Fruit fly (Drosophila melanogaster) whole organism, embryonic: ENCODE measurements around the gene BORCS5.

Source experiments
- Blimp-1 ChIP-seq: fragments of 200-800 bp; sonication (Bioruptor generic); optimal IDR thresholded peaks from 3 replicates; lab custom pipeline; 2018; ENCODE audit warnings: missing biosample characterization, missing genetic modification characterization, mild to moderate bottlenecking, moderate library complexity, missing genetic modification reagents
- CG10274 ChIP-seq: fragments of 200-800 bp; sonication (Bioruptor generic); optimal IDR thresholded peaks from 3 replicates; lab custom pipeline; 2017; ENCODE audit warnings: missing biosample characterization, mild to moderate bottlenecking, missing genetic modification characterization
- CG10321 ChIP-seq: fragments of 200-800 bp; sonication (Bioruptor generic); IDR thresholded peaks from 2 replicates; pipeline ENCODE4 v1.3.6; 2022; ENCODE audit warnings: missing biosample characterization, missing genetic modification characterization
- CG10366 ChIP-seq: fragments of 200-800 bp; sonication (Bioruptor generic); IDR thresholded peaks from 2 replicates; pipeline ENCODE4 v1.3.6; 2022; ENCODE audit warnings: missing biosample characterization, missing genetic modification characterization
- CG11085 ChIP-seq: fragments of 200-800 bp; sonication (Bioruptor generic); IDR thresholded peaks from 2 replicates; pipeline ENCODE4 v1.3.6; 2022; ENCODE audit warnings: missing biosample characterization, missing genetic modification characterization
- CG11695 ChIP-seq: fragments of 200-800 bp; sonication (Bioruptor generic); IDR thresholded peaks from 3 replicates; pipeline ENCODE4 v1.3.6; 2022; ENCODE audit warnings: missing biosample characterization, missing genetic modification characterization
- CG12769 ChIP-seq: fragments of 200-800 bp; sonication (Bioruptor generic); optimal IDR thresholded peaks from 2 replicates; lab custom pipeline; 2019; ENCODE audit warnings: missing biosample characterization, mild to moderate bottlenecking, missing genetic modification characterization, moderate library complexity
- CG13894 ChIP-seq: fragments of 200-800 bp; sonication (Bioruptor generic); optimal IDR thresholded peaks from 3 replicates; lab custom pipeline; 2018; ENCODE audit warnings: missing biosample characterization, mild to moderate bottlenecking, missing genetic modification characterization, moderate library complexity
- CG14441 ChIP-seq: fragments of 200-800 bp; sonication (Bioruptor generic); IDR thresholded peaks from 2 replicates; pipeline ENCODE4 v1.3.6; 2022; ENCODE audit warnings: missing biosample characterization, missing genetic modification characterization
- CG15269 ChIP-seq: fragments of 200-800 bp; sonication (Bioruptor generic); optimal IDR thresholded peaks from 2 replicates; lab custom pipeline; 2018; ENCODE audit warnings: missing biosample characterization, mild to moderate bottlenecking, missing genetic modification characterization, moderate library complexity
- CG17186 ChIP-seq: fragments of 200-800 bp; sonication (Bioruptor generic); optimal IDR thresholded peaks from 3 replicates; lab custom pipeline; 2017; ENCODE audit warnings: missing biosample characterization, missing genetic modification reagents, missing genetic modification characterization
- CG17328 ChIP-seq: fragments of 200-800 bp; sonication (Bioruptor generic); IDR thresholded peaks from 2 replicates; pipeline ENCODE4 v1.3.6; 2022; ENCODE audit warnings: missing biosample characterization, missing genetic modification characterization
- CG17912 ChIP-seq: fragments of 200-800 bp; sonication (Bioruptor generic); optimal IDR thresholded peaks from 2 replicates; lab custom pipeline; 2018; ENCODE audit warnings: missing biosample characterization, mild to moderate bottlenecking, missing genetic modification characterization
- CG30020 ChIP-seq: fragments of 200-800 bp; optimal IDR thresholded peaks from 2 replicates; lab custom pipeline; 2019; ENCODE audit warnings: missing biosample characterization, mild to moderate bottlenecking, missing genetic modification characterization, moderate library complexity
- CG31365 ChIP-seq: fragments of 200-800 bp; sonication (Bioruptor generic); optimal IDR thresholded peaks from 2 replicates; lab custom pipeline; 2018; ENCODE audit warnings: missing biosample characterization, mild to moderate bottlenecking, missing genetic modification characterization
- CG3281 ChIP-seq: fragments of 200-800 bp; sonication (Bioruptor generic); optimal IDR thresholded peaks from 3 replicates; lab custom pipeline; 2017; ENCODE audit warnings: missing biosample characterization, mild to moderate bottlenecking, missing genetic modification characterization
- CG3407 ChIP-seq: fragments of 200-800 bp; sonication (Bioruptor generic); optimal IDR thresholded peaks from 2 replicates; lab custom pipeline; 2018; ENCODE audit warnings: missing biosample characterization, mild to moderate bottlenecking, missing genetic modification characterization
- CG34376 ChIP-seq: fragments of 200-800 bp; sonication (Bioruptor generic); optimal IDR thresholded peaks from 2 replicates; lab custom pipeline; 2018; ENCODE audit warnings: missing biosample characterization, mild to moderate bottlenecking, missing genetic modification characterization
- CG4282 ChIP-seq: fragments of 200-800 bp; sonication (Bioruptor generic); optimal IDR thresholded peaks from 2 replicates; lab custom pipeline; 2016; ENCODE audit warnings: missing biosample characterization, missing genetic modification characterization
- CG4617 ChIP-seq: fragments of 200-800 bp; sonication (Bioruptor generic); optimal IDR thresholded peaks from 3 replicates; lab custom pipeline; 2016; ENCODE audit warnings: missing biosample characterization, missing genetic modification characterization, borderline replicate concordance
- CG5953 ChIP-seq: fragments of 200-800 bp; sonication (Bioruptor generic); IDR thresholded peaks from 2 replicates; pipeline ENCODE4 v1.3.6; 2022; ENCODE audit warnings: missing biosample characterization, missing genetic modification characterization
- CG7928 ChIP-seq: fragments of 200-800 bp; sonication (Bioruptor generic); optimal IDR thresholded peaks from 2 replicates; lab custom pipeline; 2017; ENCODE audit warnings: missing biosample characterization, mild to moderate bottlenecking, missing genetic modification characterization
- CG9932 ChIP-seq: fragments of 200-800 bp; sonication (Bioruptor generic); IDR thresholded peaks from 2 replicates; pipeline ENCODE4 v1.3.6; 2022; ENCODE audit warnings: missing biosample characterization, missing genetic modification characterization
- CHES-1-like ChIP-seq: fragments of 200-800 bp; sonication (Bioruptor generic); optimal IDR thresholded peaks from 2 replicates; lab custom pipeline; 2016; ENCODE audit warnings: missing biosample characterization, missing genetic modification characterization
- Eip74EF ChIP-seq, 2 experiments: fragments of 200-800 bp in 1 of 2; fragments of >200 bp in 1 of 2; sonication (Bioruptor generic) in 1 of 2; optimal IDR thresholded peaks; 2 replicates each; lab custom pipeline; 2017 to 2019; ENCODE audit warnings: missing biosample characterization in 2 of 2, missing genetic modification characterization in 2 of 2, mild to moderate bottlenecking in 1 of 2, moderate library complexity in 1 of 2
- Hr39 ChIP-seq: fragments of >200 bp; optimal IDR thresholded peaks from 2 replicates; lab custom pipeline; 2017
- Hsf ChIP-seq: fragments of 200-800 bp; sonication (Bioruptor generic); optimal IDR thresholded peaks from 3 replicates; lab custom pipeline; 2016; ENCODE audit warnings: missing biosample characterization, missing genetic modification characterization
- Lhr ChIP-seq: fragments of 200-800 bp; sonication (Bioruptor generic); optimal IDR thresholded peaks from 3 replicates; lab custom pipeline; 2017; ENCODE audit warnings: mild to moderate bottlenecking, missing biosample characterization, missing genetic modification reagents, missing genetic modification characterization
- Lpt ChIP-seq: fragments of >200 bp; optimal IDR thresholded peaks from 2 replicates; lab custom pipeline; 2018; ENCODE audit warnings: missing biosample characterization, missing genetic modification characterization
- Nf-YA ChIP-seq: fragments of 200-800 bp; sonication (Bioruptor generic); IDR thresholded peaks from 2 replicates; pipeline ENCODE4 v1.3.6; 2022; ENCODE audit warnings: missing biosample characterization, missing genetic modification characterization
- Nf-YB ChIP-seq: fragments of 200-800 bp; sonication (Bioruptor generic); optimal IDR thresholded peaks from 3 replicates; lab custom pipeline; 2019; ENCODE audit warnings: missing biosample characterization, mild to moderate bottlenecking, missing genetic modification characterization, moderate library complexity
- PHDP ChIP-seq: fragments of 200-800 bp; sonication (Bioruptor generic); optimal IDR thresholded peaks from 3 replicates; lab custom pipeline; 2018; ENCODE audit warnings: missing biosample characterization, mild to moderate bottlenecking, missing genetic modification characterization, moderate library complexity
- Ravus ChIP-seq: fragments of 200-800 bp; sonication (Bioruptor generic); IDR thresholded peaks from 2 replicates; pipeline ENCODE4 v1.3.6; 2022; ENCODE audit warnings: missing biosample characterization, missing genetic modification characterization
- Sin3A ChIP-seq: fragments of >200 bp; optimal IDR thresholded peaks from 2 replicates; lab custom pipeline; 2018
- Six4 ChIP-seq: fragments of 200-800 bp; sonication (Bioruptor generic); optimal IDR thresholded peaks from 2 replicates; lab custom pipeline; 2016; ENCODE audit warnings: missing biosample characterization, missing genetic modification characterization
- Stat92E ChIP-seq, 3 experiments: fragments of >200 bp in 2 of 3; fragments of 200-800 bp in 1 of 3; sonication (Bioruptor generic) in 1 of 3; optimal IDR thresholded peaks; 2 replicates each; lab custom pipeline; 2017 to 2019; ENCODE audit warnings: missing biosample characterization in 3 of 3, missing genetic modification characterization in 3 of 3, mild to moderate bottlenecking in 1 of 3, moderate library complexity in 1 of 3
- Tbp ChIP-seq: fragments of >200 bp; optimal IDR thresholded peaks from 2 replicates; lab custom pipeline; 2018; ENCODE audit warnings: missing biosample characterization, missing genetic modification characterization
- ase ChIP-seq: fragments of 200-800 bp; sonication (Bioruptor generic); IDR thresholded peaks from 3 replicates; pipeline ENCODE4 v1.3.6; 2022; ENCODE audit warnings: missing biosample characterization, missing genetic modification characterization
- cato ChIP-seq: fragments of 200-800 bp; sonication (Bioruptor generic); optimal IDR thresholded peaks from 2 replicates; lab custom pipeline; 2016; ENCODE audit warnings: missing biosample characterization, missing genetic modification characterization, borderline replicate concordance
- fd102C ChIP-seq: fragments of 200-800 bp; sonication (Bioruptor generic); optimal IDR thresholded peaks from 2 replicates; lab custom pipeline; 2018; ENCODE audit warnings: missing biosample characterization, mild to moderate bottlenecking, missing genetic modification characterization, moderate library complexity
- fd3F ChIP-seq: fragments of 200-800 bp; sonication (Bioruptor generic); optimal IDR thresholded peaks from 2 replicates; lab custom pipeline; 2018; ENCODE audit warnings: missing biosample characterization, mild to moderate bottlenecking, missing genetic modification characterization, moderate library complexity
- ham ChIP-seq: fragments of 200-800 bp; sonication (Bioruptor generic); IDR thresholded peaks from 2 replicates; pipeline ENCODE4 v1.3.6; 2022; ENCODE audit warnings: missing biosample characterization, missing genetic modification characterization
- hth ChIP-seq: fragments of >200 bp; optimal IDR thresholded peaks from 2 replicates; lab custom pipeline; 2017; ENCODE audit warnings: inconsistent platforms
- lmd ChIP-seq: fragments of 200-800 bp; sonication (Bioruptor generic); IDR thresholded peaks from 2 replicates; pipeline ENCODE4 v1.3.6; 2022; ENCODE audit warnings: missing biosample characterization, missing genetic modification characterization
- mld ChIP-seq: fragments of 200-800 bp; sonication (Bioruptor generic); IDR thresholded peaks from 3 replicates; pipeline ENCODE4 v1.3.6; 2022; ENCODE audit warnings: missing biosample characterization, missing genetic modification characterization; ENCODE audit not compliant: partially characterized antibody
- nmo ChIP-seq: fragments of 200-800 bp; sonication (Bioruptor generic); optimal IDR thresholded peaks from 2 replicates; lab custom pipeline; 2018; ENCODE audit warnings: missing biosample characterization, mild to moderate bottlenecking, missing genetic modification characterization, moderate library complexity
- peb ChIP-seq: fragments of 200-800 bp; sonication (Bioruptor generic); IDR thresholded peaks from 2 replicates; pipeline ENCODE4 v1.3.6; 2022; ENCODE audit warnings: missing biosample characterization, missing genetic modification characterization
- slou ChIP-seq: fragments of 200-800 bp; sonication (Bioruptor generic); optimal IDR thresholded peaks from 3 replicates; lab custom pipeline; 2016; ENCODE audit warnings: missing biosample characterization, missing genetic modification characterization
- tap ChIP-seq: fragments of 200-800 bp; optimal IDR thresholded peaks from 3 replicates; lab custom pipeline; 2019; ENCODE audit warnings: missing biosample characterization, mild to moderate bottlenecking, missing genetic modification characterization, moderate library complexity
- vfl ChIP-seq: fragments of 200-800 bp; sonication (Bioruptor generic); optimal IDR thresholded peaks from 2 replicates; lab custom pipeline; 2016; ENCODE audit warnings: missing biosample characterization, missing genetic modification characterization
- wor ChIP-seq: fragments of 200-800 bp; sonication (Bioruptor generic); IDR thresholded peaks from 2 replicates; pipeline ENCODE4 v1.3.6; 2022; ENCODE audit warnings: missing biosample characterization, missing genetic modification characterization

The BORCS5 gene

DNA sequence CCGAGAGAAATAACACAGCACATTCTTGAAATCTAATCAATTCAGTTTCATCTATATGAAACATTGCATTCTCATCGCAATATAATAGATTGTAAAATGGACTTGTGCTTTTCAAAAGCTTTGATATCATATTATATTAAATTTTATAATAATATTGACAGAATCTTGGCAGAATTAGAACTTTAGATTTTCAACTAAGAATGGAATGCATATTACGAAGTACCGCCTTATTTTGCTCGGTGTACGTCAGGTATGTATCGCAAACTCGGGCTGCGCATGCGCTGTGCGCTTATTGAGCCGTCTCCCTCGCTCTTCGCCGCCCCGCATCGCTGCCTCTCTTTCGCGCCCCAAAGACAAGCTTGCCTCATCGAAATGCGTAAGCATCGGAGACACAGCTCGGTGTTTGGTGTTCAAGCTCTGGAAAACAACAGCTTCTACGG, 42.6 kb upstream of the BORCS5 start (continued):
- TF ChIP-seq CG10366 (GFP tag; lab: Robert Waterston, UW) = peak; percentile 74
- TF ChIP-seq CG7928 = peak; percentile 57
- TF ChIP-seq cato = peak; percentile 29
- TF ChIP-seq Six4 (GFP tag; lab: Kevin White, UChicago) = peak; percentile 62
- peak; percentile 34; the same call in 1 of the 2 replicates for TF ChIP-seq Ravus (GFP tag; lab: Robert Waterston, UW)
- TF ChIP-seq Blimp-1 = peak; percentile 87
- TF ChIP-seq CG31365 = peak; percentile 62
- TF ChIP-seq CG13894 (tag; lab: Kevin White, UChicago) = peak; percentile 73
- peak; percentile 75 for TF ChIP-seq CG11085 (GFP tag; lab: Robert Waterston, UW)
- peak; percentile 88 for TF ChIP-seq CG9932
- TF ChIP-seq tap (tag; lab: Kevin White, UChicago) = peak; percentile 91
- TF ChIP-seq Hr39 (lab: Kevin White, UChicago) = no peak
- TF ChIP-seq vfl (GFP tag; lab: Kevin White, UChicago) = peak; percentile 6
- peak; percentile 39; the same call in 1 of the 2 replicates for TF ChIP-seq CG5953 (GFP tag; lab: Robert Waterston, UW)
- peak; percentile 54 for TF ChIP-seq CG17186 (GFP tag; lab: Kevin White, UChicago)
- peak; percentile 91 for TF ChIP-seq CG11695 (GFP tag; lab: Robert Waterston, UW)
- TF ChIP-seq CG10274 (GFP tag; lab: Kevin White, UChicago) = peak; percentile 64
- peak; percentile 63 for TF ChIP-seq Lhr
- no peak for TF ChIP-seq ham (GFP tag; lab: Robert Waterston, UW)
- peak; percentile 90 for TF ChIP-seq PHDP (tag; lab: Kevin White, UChicago)
- peak; percentile 73 for TF ChIP-seq CG30020 (tag; lab: Kevin White, UChicago)
- TF ChIP-seq CG12769 = peak; percentile 65
- peak; percentile 94 for TF ChIP-seq CG15269 (tag; lab: Kevin White, UChicago)
- TF ChIP-seq Eip74EF (GFP tag; optimal IDR thresholded peaks at IDR 0.05; lab: Kevin White, UChicago) = peak in 1 of 2 experiments; percentile 89
- 0 out of 2 replicates have a peak, but pooled peaks have one; percentile 28 for TF ChIP-seq Nf-YA (GFP tag; lab: Robert Waterston, UW)
- TF ChIP-seq Sin3A (lab: Kevin White, UChicago) = no peak
- TF ChIP-seq Lpt = no peak
- TF ChIP-seq Stat92E (GFP tag; optimal IDR thresholded peaks at IDR 0.05; lab: Kevin White, UChicago) = peak in 1 of 3 experiments; percentile 50
- peak; percentile 7 for TF ChIP-seq CHES-1-like (GFP tag; lab: Kevin White, UChicago)
- TF ChIP-seq CG14441 (GFP tag; lab: Robert Waterston, UW) = peak; percentile 81
- TF ChIP-seq wor (GFP tag; lab: Robert Waterston, UW) = peak; percentile 81
- no peak for TF ChIP-seq hth (lab: Kevin White, UChicago)
- TF ChIP-seq Nf-YB (GFP tag; lab: Kevin White, UChicago) = peak; percentile 78
- no peak for TF ChIP-seq CG4282 (GFP tag; lab: Kevin White, UChicago)
- TF ChIP-seq fd102C (GFP tag; lab: Kevin White, UChicago) = peak; percentile 54
- TF ChIP-seq Hsf (GFP tag; lab: Kevin White, UChicago) = no peak
- TF ChIP-seq mld (GFP tag; lab: Robert Waterston, UW) = no peak
- TF ChIP-seq Tbp (GFP tag; lab: Kevin White, UChicago) = no peak
- TF ChIP-seq CG3407 = peak; percentile 82
- TF ChIP-seq CG34376 = peak; percentile 81
- peak; percentile 87 for TF ChIP-seq CG3281 (GFP tag; lab: Kevin White, UChicago)
- TF ChIP-seq lmd (GFP tag; lab: Robert Waterston, UW) = peak; percentile 90
- TF ChIP-seq CG17328 (GFP tag; lab: Robert Waterston, UW) = peak; percentile 78
- TF ChIP-seq CG17912 (GFP tag; lab: Kevin White, UChicago) = peak; percentile 53
- TF ChIP-seq CG4617 = peak; percentile 25
- TF ChIP-seq nmo (GFP tag; lab: Kevin White, UChicago) = peak; percentile 96
- peak; percentile 59 for TF ChIP-seq CG10321
- peak; percentile 79 for TF ChIP-seq slou (GFP tag; lab: Kevin White, UChicago)
- no peak; the same call in none of the 3 replicates for TF ChIP-seq ase
- TF ChIP-seq peb (GFP tag; lab: Robert Waterston, UW) = peak; percentile 64
- peak; percentile 85 for TF ChIP-seq fd3F
